Worm (Caenorhabditis elegans) whole organism, late embryonic: Measurements from ENCODE around the gene cyc-2.1.
"Not testable (repeated sequence)": the region's sequence is repeated elsewhere in the genome, so short reads cannot be mapped to it uniquely, and the experiment has no call there.

Experiments
- K09A11.1 ChIP-seq: sonication (generic microtip); optimal IDR thresholded peaks from 2 replicates; lab custom pipeline; 2017; ENCODE audit warnings: antibody characterized with exemption, mild to moderate bottlenecking, missing genetic modification characterization, missing compliant biosample characterization; ENCODE audit not compliant: insufficient read depth
- ama-1 ChIP-seq: fragments of 150-350 bp; optimal IDR thresholded peaks from 2 replicates; lab custom pipeline; 2014
- elt-2 ChIP-seq: sonication (generic microtip); optimal IDR thresholded peaks from 2 replicates; lab custom pipeline; 2016; ENCODE audit warnings: missing genetic modification reagents, missing genetic modification characterization, missing compliant biosample characterization
- ets-4 ChIP-seq: sonication (generic microtip); optimal IDR thresholded peaks from 2 replicates; lab custom pipeline; 2016; ENCODE audit warnings: missing genetic modification characterization, missing compliant biosample characterization
- gmeb-2 ChIP-seq: sonication (generic microtip); optimal IDR thresholded peaks from 2 replicates; lab custom pipeline; 2016; ENCODE audit warnings: missing genetic modification characterization, inconsistent platforms, missing compliant biosample characterization
- nhr-11 ChIP-seq: fragments of 150-350 bp; optimal IDR thresholded peaks from 2 replicates; lab custom pipeline; 2014; ENCODE audit warnings: missing biosample characterization, missing genetic modification characterization
- sox-2 ChIP-seq: fragments of 200-800 bp; sonication (Bioruptor generic); IDR thresholded peaks from 2 replicates; pipeline ENCODE4 v1.3.6; 2022; ENCODE audit warnings: missing genetic modification reagents, missing genetic modification characterization, missing compliant biosample characterization
- unc-55 ChIP-seq: sonication (generic microtip); optimal IDR thresholded peaks from 2 replicates; lab custom pipeline; 2017; ENCODE audit warnings: missing biosample characterization, missing genetic modification reagents, missing genetic modification characterization

ce11 chrIV:4725478-4725920, 23.3 kb downstream of the cyc-2.1 start:
- TF ChIP-seq sox-2 (GFP tag; lab: Robert Waterston, UW) (peak; percentile 36; the same call in 1 of the 2 replicates), ets-4 (tag; lab: Kevin White, UChicago) (peak; percentile 28), elt-2 (tag; lab: Kevin White, UChicago) (peak; percentile 23)
- not testable (repeated sequence) for TF ChIP-seq nhr-11; ama-1 (lab: Kevin White, UChicago); gmeb-2 (tag; lab: Kevin White, UChicago); unc-55; K09A11.1 (tag; lab: Kevin White, UChicago)
